Worm (Caenorhabditis elegans) whole organism, L1 larva: ENCODE results near the gene ttll-12.
A peak's percentile ranks its signal among the peaks of the same experiment; 100 is the strongest.

Experiments used
- C16A3.4 ChIP-seq: fragments of 150-350 bp; optimal IDR thresholded peaks from 2 replicates; lab custom pipeline; 2014; ENCODE audit warnings: missing biosample characterization, missing genetic modification characterization
- Y116A8C.19 ChIP-seq: sonication (generic microtip); optimal IDR thresholded peaks from 2 replicates; lab custom pipeline; 2016; ENCODE audit warnings: missing compliant biosample characterization, missing genetic modification characterization, borderline replicate concordance
- ceh-8 ChIP-seq: fragments of 200-800 bp; sonication (Bioruptor generic); optimal IDR thresholded peaks from 2 replicates; lab custom pipeline; 2018; ENCODE audit warnings: mild to moderate bottlenecking, missing genetic modification characterization, moderate library complexity, missing compliant biosample characterization
- ceh-88 ChIP-seq: fragments of 200-800 bp; sonication (Bioruptor generic); IDR thresholded peaks from 2 replicates; pipeline ENCODE4 v1.3.6; 2022; ENCODE audit warnings: missing genetic modification characterization, missing compliant biosample characterization
- dpl-1 ChIP-seq, 3 experiments: fragments of 150-350 bp in 2 of 3; sonication (generic microtip) in 1 of 3; optimal IDR thresholded peaks; 2 replicates each; lab custom pipeline; 2014 to 2017; ENCODE audit warnings: missing biosample characterization in 3 of 3, missing genetic modification characterization in 3 of 3, missing genetic modification reagents in 3 of 3
- efl-1 ChIP-seq, 4 experiments: fragments of 150-350 bp; optimal IDR thresholded peaks in 3 of 4; peaks in 1 of 4; 1 replicate in 1 of 4; 2 replicates in 3 of 4; lab custom pipeline; 2014; ENCODE audit warnings: missing biosample characterization in 2 of 4, missing genetic modification characterization in 2 of 4, missing genetic modification reagents in 2 of 4
- efl-3 ChIP-seq: fragments of 200-800 bp; sonication (Bioruptor generic); optimal IDR thresholded peaks from 2 replicates; lab custom pipeline; 2018; ENCODE audit warnings: mild to moderate bottlenecking, missing genetic modification characterization, missing compliant biosample characterization
- egl-13 ChIP-seq: sonication (generic microtip); optimal IDR thresholded peaks from 2 replicates; lab custom pipeline; 2016; ENCODE audit warnings: missing genotype, missing genetic modification reagents, missing genetic modification characterization, missing compliant biosample characterization
- egl-27 ChIP-seq, 2 experiments: fragments of 150-350 bp in 1 of 2; sonication (generic microtip); optimal IDR thresholded peaks; 3 replicates each; lab custom pipeline; 2017 to 2018; ENCODE audit warnings: missing biosample characterization in 2 of 2, missing genetic modification characterization in 2 of 2, missing genetic modification reagents in 2 of 2
- ets-5 ChIP-seq: fragments of 200-800 bp; sonication (Bioruptor generic); IDR thresholded peaks from 2 replicates; pipeline ENCODE4 v1.3.6; 2022; ENCODE audit warnings: missing genetic modification characterization, missing compliant biosample characterization
- fkh-10 ChIP-seq: sonication (generic microtip); optimal IDR thresholded peaks from 2 replicates; lab custom pipeline; 2017; ENCODE audit warnings: missing biosample characterization, missing genetic modification reagents, missing genetic modification characterization
- fkh-4 ChIP-seq: sonication (generic microtip); optimal IDR thresholded peaks from 2 replicates; lab custom pipeline; 2016; ENCODE audit warnings: missing compliant biosample characterization, missing genetic modification characterization, borderline replicate concordance
- fkh-8 ChIP-seq: sonication (generic microtip); optimal IDR thresholded peaks from 2 replicates; lab custom pipeline; 2016; ENCODE audit warnings: mild to moderate bottlenecking, missing genetic modification characterization, missing compliant biosample characterization
- fos-1 ChIP-seq: fragments of 150-350 bp; optimal IDR thresholded peaks from 2 replicates; lab custom pipeline; 2014; ENCODE audit warnings: missing biosample characterization, missing genetic modification characterization
- grh-1 ChIP-seq: fragments of 200-800 bp; sonication (Bioruptor generic); IDR thresholded peaks from 2 replicates; pipeline ENCODE4 v1.3.6; 2022; ENCODE audit warnings: missing genetic modification reagents, missing genetic modification characterization, missing compliant biosample characterization
- hpl-2 ChIP-seq: fragments of 150-350 bp; optimal IDR thresholded peaks from 2 replicates; lab custom pipeline; 2014; ENCODE audit warnings: missing biosample characterization, missing genetic modification reagents, missing genetic modification characterization
- irx-1 ChIP-seq: sonication (generic microtip); optimal IDR thresholded peaks from 2 replicates; lab custom pipeline; 2016; ENCODE audit warnings: missing genetic modification characterization, missing compliant biosample characterization
- isw-1 ChIP-seq: fragments of 200-800 bp; sonication (Bioruptor generic); IDR thresholded peaks from 2 replicates; pipeline ENCODE4 v1.3.6; 2022; ENCODE audit warnings: missing genetic modification characterization, missing compliant biosample characterization
- jun-1 ChIP-seq: fragments of 150-350 bp; optimal IDR thresholded peaks from 2 replicates; lab custom pipeline; 2014; ENCODE audit warnings: missing biosample characterization, missing genetic modification reagents, missing genetic modification characterization
- lin-13 ChIP-seq: fragments of 150-350 bp; optimal IDR thresholded peaks from 2 replicates; lab custom pipeline; 2014; ENCODE audit warnings: missing biosample characterization, missing genetic modification reagents, missing genetic modification characterization
- lin-14 ChIP-seq: fragments of 200-800 bp; sonication (Bioruptor generic); optimal IDR thresholded peaks from 2 replicates; lab custom pipeline; 2018; ENCODE audit warnings: mild to moderate bottlenecking, missing genetic modification characterization, moderate library complexity, missing compliant biosample characterization
- lin-15B ChIP-seq: fragments of 150-350 bp; sonication (generic microtip); optimal IDR thresholded peaks from 3 replicates; lab custom pipeline; 2014; ENCODE audit warnings: missing biosample characterization, missing genetic modification characterization
- lin-39 ChIP-seq: fragments of 150-350 bp; optimal IDR thresholded peaks from 2 replicates; lab custom pipeline; 2014; ENCODE audit warnings: missing biosample characterization, missing genetic modification reagents, missing genetic modification characterization
- lir-3 ChIP-seq: sonication (generic microtip); optimal IDR thresholded peaks from 2 replicates; lab custom pipeline; 2016; ENCODE audit warnings: mild to moderate bottlenecking, missing genetic modification characterization, moderate library complexity, missing compliant biosample characterization; ENCODE audit not compliant: poor library complexity
- lsy-2 ChIP-seq, 2 experiments: fragments of 150-350 bp; optimal IDR thresholded peaks; 2 replicates each; lab custom pipeline; 2014; ENCODE audit warnings: missing biosample characterization in 2 of 2, missing genetic modification characterization in 2 of 2
- mab-9 ChIP-seq: fragments of 200-800 bp; sonication (Bioruptor generic); IDR thresholded peaks from 2 replicates; pipeline ENCODE4 v1.3.6; 2022; ENCODE audit warnings: missing genetic modification reagents, missing genetic modification characterization, missing compliant biosample characterization
- nhr-11 ChIP-seq: fragments of 150-350 bp; optimal IDR thresholded peaks from 2 replicates; lab custom pipeline; 2014; ENCODE audit warnings: missing biosample characterization, missing genetic modification characterization
- nhr-12 ChIP-seq: sonication (generic microtip); optimal IDR thresholded peaks from 2 replicates; lab custom pipeline; 2017; ENCODE audit warnings: missing biosample characterization, missing genetic modification characterization
- nhr-20 ChIP-seq: sonication (generic microtip); optimal IDR thresholded peaks from 2 replicates; lab custom pipeline; 2016; ENCODE audit warnings: mild to moderate bottlenecking, missing genetic modification characterization, missing compliant biosample characterization
- nhr-237 ChIP-seq: fragments of 150-350 bp; optimal IDR thresholded peaks from 2 replicates; lab custom pipeline; 2014; ENCODE audit warnings: missing biosample characterization, missing genetic modification characterization
- nhr-76 ChIP-seq: sonication (generic microtip); optimal IDR thresholded peaks from 2 replicates; lab custom pipeline; 2017; ENCODE audit warnings: missing biosample characterization, missing genetic modification characterization
- nhr-77 ChIP-seq: fragments of 150-350 bp; optimal IDR thresholded peaks from 2 replicates; lab custom pipeline; 2014; ENCODE audit warnings: missing biosample characterization, missing genetic modification characterization
- nhr-84 ChIP-seq: sonication (generic microtip); optimal IDR thresholded peaks from 2 replicates; lab custom pipeline; 2017; ENCODE audit warnings: missing biosample characterization, missing genetic modification characterization
- nhr-85 ChIP-seq: sonication (generic microtip); peaks from one replicate; lab custom pipeline; 2016; ENCODE audit warnings: missing genetic modification characterization, inconsistent platforms, missing compliant biosample characterization
- nhr-90 ChIP-seq: sonication (generic microtip); optimal IDR thresholded peaks from 2 replicates; lab custom pipeline; 2016; ENCODE audit warnings: mild to moderate bottlenecking, missing genetic modification characterization, missing compliant biosample characterization; ENCODE audit not compliant: poor library complexity
- pag-3 ChIP-seq: sonication (generic microtip); optimal IDR thresholded peaks from 2 replicates; lab custom pipeline; 2017; ENCODE audit warnings: missing genetic modification characterization, mild to moderate bottlenecking, missing compliant biosample characterization, antibody characterized with exemption, borderline replicate concordance; ENCODE audit not compliant: insufficient read depth
- pax-3 ChIP-seq: fragments of 200-800 bp; sonication (Bioruptor generic); optimal IDR thresholded peaks from 2 replicates; lab custom pipeline; 2018; ENCODE audit warnings: mild to moderate bottlenecking, missing genetic modification characterization, moderate library complexity, missing compliant biosample characterization
- pqm-1 ChIP-seq: sonication (generic microtip); optimal IDR thresholded peaks from 3 replicates; lab custom pipeline; 2017; ENCODE audit warnings: missing biosample characterization, missing genetic modification characterization
- rnt-1 ChIP-seq: sonication (generic microtip); optimal IDR thresholded peaks from 2 replicates; lab custom pipeline; 2016; ENCODE audit warnings: mild to moderate bottlenecking, missing genetic modification characterization, moderate library complexity, missing compliant biosample characterization
- sox-4 ChIP-seq: sonication (generic microtip); optimal IDR thresholded peaks from 2 replicates; lab custom pipeline; 2016; ENCODE audit warnings: missing genetic modification characterization, missing compliant biosample characterization
- sup-37 ChIP-seq: fragments of 200-800 bp; sonication (Bioruptor generic); optimal IDR thresholded peaks from 2 replicates; lab custom pipeline; 2018; ENCODE audit warnings: mild to moderate bottlenecking, missing genetic modification characterization, missing compliant biosample characterization
- swsn-7 ChIP-seq: sonication (generic microtip); optimal IDR thresholded peaks from 2 replicates; lab custom pipeline; 2016; ENCODE audit warnings: missing genetic modification characterization, missing compliant biosample characterization
- tbx-2 ChIP-seq: sonication (generic microtip); optimal IDR thresholded peaks from 2 replicates; lab custom pipeline; 2016; ENCODE audit warnings: missing genetic modification characterization, missing compliant biosample characterization
- tlp-1 ChIP-seq: fragments of 150-350 bp; optimal IDR thresholded peaks from 2 replicates; lab custom pipeline; 2014; ENCODE audit warnings: missing biosample characterization, missing genetic modification characterization
- unc-130 ChIP-seq: fragments of 150-350 bp; optimal IDR thresholded peaks from 2 replicates; lab custom pipeline; 2017; ENCODE audit warnings: missing biosample characterization, missing genetic modification characterization, inconsistent platforms
- unc-30 ChIP-seq: sonication (generic microtip); optimal IDR thresholded peaks from 2 replicates; lab custom pipeline; 2017; ENCODE audit warnings: missing biosample characterization, missing genetic modification characterization
- unc-86 ChIP-seq: sonication (generic microtip); optimal IDR thresholded peaks from 2 replicates; lab custom pipeline; 2016; ENCODE audit warnings: missing genetic modification characterization, missing compliant biosample characterization
- vab-15 ChIP-seq: sonication (generic microtip); optimal IDR thresholded peaks from 2 replicates; lab custom pipeline; 2017; ENCODE audit warnings: missing genotype, mild to moderate bottlenecking, missing genetic modification characterization, missing compliant biosample characterization
- xbp-1 ChIP-seq: sonication (generic microtip); optimal IDR thresholded peaks from 2 replicates; lab custom pipeline; 2016; ENCODE audit warnings: missing genetic modification characterization, missing compliant biosample characterization
- zag-1 ChIP-seq: fragments of 150-350 bp; optimal IDR thresholded peaks from 2 replicates; lab custom pipeline; 2014; ENCODE audit warnings: missing biosample characterization, missing genetic modification characterization
- zip-4 ChIP-seq: fragments of 200-800 bp; sonication (Bioruptor generic); optimal IDR thresholded peaks from 2 replicates; lab custom pipeline; 2018; ENCODE audit warnings: mild to moderate bottlenecking, missing genetic modification characterization, moderate library complexity, missing compliant biosample characterization
- ztf-11 ChIP-seq, 2 experiments: sonication (generic microtip); optimal IDR thresholded peaks; 2 replicates each; lab custom pipeline; 2016 to 2017; ENCODE audit warnings: missing genetic modification characterization in 2 of 2, missing biosample characterization in 1 of 2, missing compliant biosample characterization in 1 of 2
- ztf-4 ChIP-seq: fragments of 150-350 bp; optimal IDR thresholded peaks from 2 replicates; lab custom pipeline; 2014; ENCODE audit warnings: missing biosample characterization, missing genetic modification characterization

ttll-12 gene

ce11 chrII:9356723-9357122 is 17.9 kb downstream of the ttll-12 start (continued):
- TF ChIP-seq fos-1 (no peak), ceh-8 (GFP tag; lab: Kevin White, UChicago) (no peak), sox-4 (no peak), grh-1 (GFP tag; lab: Robert Waterston, UW) (no peak), nhr-85 (tag; lab: Kevin White, UChicago) (peak; percentile 79), nhr-20 (peak; percentile 58), mab-9 (GFP tag; lab: Robert Waterston, UW) (no peak), egl-13 (tag; lab: Kevin White, UChicago) (no peak), irx-1 (tag; lab: Kevin White, UChicago) (no peak), jun-1 (tag; lab: Kevin White, UChicago) (no peak), nhr-11 (tag; lab: Kevin White, UChicago) (no peak), ztf-11 (tag; optimal IDR thresholded peaks at IDR 0.05; lab: Kevin White, UChicago) (no peak), nhr-84 (no peak), unc-86 (tag; lab: Kevin White, UChicago) (no peak), C16A3.4 (tag; lab: Kevin White, UChicago) (peak; percentile 12), zag-1 (tag; lab: Kevin White, UChicago) (no peak), nhr-237 (tag; lab: Kevin White, UChicago) (no peak), lir-3 (tag; lab: Kevin White, UChicago) (no peak), ets-5 (GFP tag; lab: Robert Waterston, UW) (no peak), lsy-2 (tag; optimal IDR thresholded peaks at IDR 0.05; lab: Kevin White, UChicago) (peak in 1 of 2 experiments; percentile 68), unc-30 (no peak), isw-1 (no peak), zip-4 (GFP tag; lab: Kevin White, UChicago) (no peak), rnt-1 (tag; lab: Kevin White, UChicago) (peak; percentile 50), sup-37 (no peak), xbp-1 (tag; lab: Kevin White, UChicago) (peak; percentile 4), fkh-10 (GFP tag; lab: Kevin White, UChicago) (no peak), fkh-8 (tag; lab: Kevin White, UChicago) (no peak), pax-3 (no peak), nhr-90 (tag; lab: Kevin White, UChicago) (peak; percentile 3), efl-1 (optimal IDR thresholded peaks at IDR 0.05; lab: Kevin White, UChicago) (peak; percentile 47 to 49), efl-1 (GFP tag; optimal IDR thresholded peaks at IDR 0.05 in 1 of 2; lab: Kevin White, UChicago) (peak; percentile 11 to 89), tbx-2 (tag; lab: Kevin White, UChicago) (peak; percentile 5), lin-15B (no peak), hpl-2 (GFP tag; lab: Kevin White, UChicago) (no peak), nhr-12 (tag; lab: Kevin White, UChicago) (no peak), fkh-4 (tag; lab: Kevin White, UChicago) (no peak), egl-27 (tag; optimal IDR thresholded peaks at IDR 0.05; lab: Kevin White, UChicago) (peak in 1 of 2 experiments; percentile 51), pqm-1 (tag; lab: Kevin White, UChicago) (no peak), pag-3 (tag; lab: Kevin White, UChicago) (no peak), dpl-1 (GFP tag; optimal IDR thresholded peaks at IDR 0.05; lab: Kevin White, UChicago) (peak in 2 of 3 experiments; percentile 17 to 35), nhr-77 (tag; lab: Kevin White, UChicago) (peak; percentile 38), Y116A8C.19 (tag; lab: Kevin White, UChicago) (no peak), lin-14 (GFP tag; lab: Kevin White, UChicago) (peak; percentile 91), vab-15 (tag; lab: Kevin White, UChicago) (no peak), nhr-76 (tag; lab: Kevin White, UChicago) (no peak), tlp-1 (tag; lab: Kevin White, UChicago) (no peak), swsn-7 (tag; lab: Kevin White, UChicago) (peak; percentile 35), unc-130 (tag; lab: Kevin White, UChicago) (peak; percentile 63), efl-3 (no peak), lin-39 (tag; lab: Kevin White, UChicago) (no peak), ztf-4 (tag; lab: Kevin White, UChicago) (no peak), ceh-88 (GFP tag; lab: Robert Waterston, UW) (no peak), lin-13 (no peak)
